Worm (Caenorhabditis elegans) whole organism, late embryonic: ENCODE measurements around the gene Y75B12B.10.

Source experiments
- C08G9.2 ChIP-seq: sonication (generic microtip); optimal IDR thresholded peaks from 2 replicates; lab custom pipeline; 2016; ENCODE audit warnings: mild to moderate bottlenecking, missing genetic modification characterization, moderate library complexity, missing compliant biosample characterization
- F13H6.1 ChIP-seq: sonication (generic microtip); optimal IDR thresholded peaks from 2 replicates; lab custom pipeline; 2016; ENCODE audit warnings: missing genetic modification characterization, missing compliant biosample characterization
- K02D7.2 ChIP-seq: sonication (generic microtip); optimal IDR thresholded peaks from 2 replicates; lab custom pipeline; 2017; ENCODE audit warnings: mild to moderate bottlenecking, missing genetic modification characterization, missing compliant biosample characterization
- K09A11.1 ChIP-seq: sonication (generic microtip); optimal IDR thresholded peaks from 2 replicates; lab custom pipeline; 2017; ENCODE audit warnings: antibody characterized with exemption, mild to moderate bottlenecking, missing genetic modification characterization, missing compliant biosample characterization; ENCODE audit not compliant: insufficient read depth
- ahr-1 ChIP-seq: sonication (generic microtip); optimal IDR thresholded peaks from 2 replicates; lab custom pipeline; 2016; ENCODE audit warnings: missing genetic modification characterization, missing compliant biosample characterization
- ama-1 ChIP-seq: fragments of 150-350 bp; optimal IDR thresholded peaks from 2 replicates; lab custom pipeline; 2014
- ceh-18 ChIP-seq: sonication (generic microtip); optimal IDR thresholded peaks from 2 replicates; lab custom pipeline; 2016; ENCODE audit warnings: missing genetic modification characterization, missing compliant biosample characterization
- ceh-19 ChIP-seq: fragments of 200-800 bp; sonication (Bioruptor generic); optimal IDR thresholded peaks from 2 replicates; lab custom pipeline; 2018; ENCODE audit warnings: mild to moderate bottlenecking, missing genetic modification characterization, missing compliant biosample characterization
- ceh-22 ChIP-seq: sonication (generic microtip); optimal IDR thresholded peaks from 2 replicates; lab custom pipeline; 2017; ENCODE audit warnings: missing biosample characterization, missing genetic modification characterization
- ceh-30 ChIP-seq: fragments of 150-350 bp; optimal IDR thresholded peaks from 2 replicates; lab custom pipeline; 2014; ENCODE audit warnings: missing biosample characterization, missing genetic modification characterization
- ceh-45 ChIP-seq: fragments of 200-800 bp; sonication (Bioruptor generic); IDR thresholded peaks from 2 replicates; pipeline ENCODE4 v1.3.6; 2022; ENCODE audit warnings: missing genetic modification reagents, missing genetic modification characterization, missing compliant biosample characterization
- ceh-48 ChIP-seq: sonication (generic microtip); optimal IDR thresholded peaks from 2 replicates; lab custom pipeline; 2016; ENCODE audit warnings: missing genetic modification characterization, inconsistent platforms, missing compliant biosample characterization
- che-1 ChIP-seq: sonication (generic microtip); optimal IDR thresholded peaks from 2 replicates; lab custom pipeline; 2016; ENCODE audit warnings: mild to moderate bottlenecking, missing genetic modification characterization, missing compliant biosample characterization
- elt-2 ChIP-seq: sonication (generic microtip); optimal IDR thresholded peaks from 2 replicates; lab custom pipeline; 2016; ENCODE audit warnings: missing genetic modification reagents, missing genetic modification characterization, missing compliant biosample characterization
- elt-4 ChIP-seq: sonication (generic microtip); optimal IDR thresholded peaks from 2 replicates; lab custom pipeline; 2016; ENCODE audit warnings: missing genetic modification characterization, missing compliant biosample characterization
- fax-1 ChIP-seq: sonication (generic microtip); optimal IDR thresholded peaks from 2 replicates; lab custom pipeline; 2016; ENCODE audit warnings: missing genotype, missing genetic modification characterization, missing compliant biosample characterization
- fkh-10 ChIP-seq: fragments of 150-350 bp; optimal IDR thresholded peaks from 2 replicates; lab custom pipeline; 2014; ENCODE audit warnings: missing biosample characterization, missing genetic modification reagents, missing genetic modification characterization
- gmeb-2 ChIP-seq: sonication (generic microtip); optimal IDR thresholded peaks from 2 replicates; lab custom pipeline; 2016; ENCODE audit warnings: missing genetic modification characterization, inconsistent platforms, missing compliant biosample characterization
- hlh-13 ChIP-seq: fragments of 200-800 bp; sonication (Bioruptor generic); optimal IDR thresholded peaks from 2 replicates; lab custom pipeline; 2018; ENCODE audit warnings: mild to moderate bottlenecking, missing genetic modification characterization, missing compliant biosample characterization
- hlh-15 ChIP-seq: sonication (generic microtip); optimal IDR thresholded peaks from 2 replicates; lab custom pipeline; 2016; ENCODE audit warnings: missing genetic modification characterization, missing compliant biosample characterization
- hlh-6 ChIP-seq: sonication (generic microtip); optimal IDR thresholded peaks from 2 replicates; lab custom pipeline; 2016; ENCODE audit warnings: missing genotype, missing genetic modification characterization, missing compliant biosample characterization
- hlh-8 ChIP-seq: sonication (generic microtip); optimal IDR thresholded peaks from 2 replicates; lab custom pipeline; 2016; ENCODE audit warnings: missing genotype, missing genetic modification characterization, missing compliant biosample characterization
- lin-11 ChIP-seq: fragments of 200-800 bp; sonication (Bioruptor generic); optimal IDR thresholded peaks from 2 replicates; lab custom pipeline; 2018; ENCODE audit warnings: mild to moderate bottlenecking, missing genetic modification characterization, missing compliant biosample characterization
- madf-2 ChIP-seq: sonication (generic microtip); optimal IDR thresholded peaks from 2 replicates; lab custom pipeline; 2017; ENCODE audit warnings: missing genetic modification characterization, missing compliant biosample characterization
- nfya-1 ChIP-seq: sonication (generic microtip); optimal IDR thresholded peaks from 2 replicates; lab custom pipeline; 2017; ENCODE audit warnings: missing genetic modification characterization, mild to moderate bottlenecking, missing compliant biosample characterization, antibody characterized with exemption, moderate library complexity
- npax-4 ChIP-seq: sonication (generic microtip); optimal IDR thresholded peaks from 2 replicates; lab custom pipeline; 2016; ENCODE audit warnings: missing genetic modification characterization, missing compliant biosample characterization
- pha-2 ChIP-seq: sonication (generic microtip); optimal IDR thresholded peaks from 2 replicates; lab custom pipeline; 2017; ENCODE audit warnings: mild to moderate bottlenecking, missing genetic modification characterization, missing compliant biosample characterization
- pha-4 ChIP-seq: fragments of 150-350 bp; optimal IDR thresholded peaks from 2 replicates; lab custom pipeline; 2018; ENCODE audit warnings: missing biosample characterization, missing genetic modification reagents, missing genetic modification characterization
- ref-2 ChIP-seq: sonication (generic microtip); optimal IDR thresholded peaks from 2 replicates; lab custom pipeline; 2016; ENCODE audit warnings: missing genetic modification characterization, missing compliant biosample characterization
- rnt-1 ChIP-seq: sonication (generic microtip); optimal IDR thresholded peaks from 2 replicates; lab custom pipeline; 2016; ENCODE audit warnings: missing genetic modification characterization, missing compliant biosample characterization
- sox-2 ChIP-seq: fragments of 200-800 bp; sonication (Bioruptor generic); IDR thresholded peaks from 2 replicates; pipeline ENCODE4 v1.3.6; 2022; ENCODE audit warnings: missing genetic modification reagents, missing genetic modification characterization, missing compliant biosample characterization
- sox-4 ChIP-seq: sonication (generic microtip); optimal IDR thresholded peaks from 2 replicates; lab custom pipeline; 2017; ENCODE audit warnings: mild to moderate bottlenecking, missing genetic modification characterization, inconsistent platforms, missing compliant biosample characterization
- zip-5 ChIP-seq: sonication (generic microtip); optimal IDR thresholded peaks from 2 replicates; lab custom pipeline; 2016; ENCODE audit warnings: missing genetic modification characterization, missing compliant biosample characterization

Gene Y75B12B.10

ce11 chrV:15223668-15224067, 23.8 kb downstream of the Y75B12B.10 start, which contains the start of gene srw-24:
TSS of gene srw-24 (plus strand) at chrV:15223968.
- TF ChIP-seq hlh-13 (no peak), elt-2 (tag; lab: Kevin White, UChicago) (no peak), elt-4 (tag; lab: Kevin White, UChicago) (no peak), ceh-48 (tag; lab: Kevin White, UChicago) (no peak), lin-11 (no peak), ceh-45 (no peak), zip-5 (tag; lab: Kevin White, UChicago) (no peak), sox-4 (tag; lab: Kevin White, UChicago) (no peak), madf-2 (tag; lab: Kevin White, UChicago) (no peak), K09A11.1 (tag; lab: Kevin White, UChicago) (no peak), ahr-1 (tag; lab: Kevin White, UChicago) (no peak), K02D7.2 (tag; lab: Kevin White, UChicago) (no peak), ceh-30 (tag; lab: Kevin White, UChicago) (no peak), ceh-22 (tag; lab: Kevin White, UChicago) (no peak), fax-1 (no peak), che-1 (tag; lab: Kevin White, UChicago) (no peak), ceh-18 (tag; lab: Kevin White, UChicago) (no peak), npax-4 (tag; lab: Kevin White, UChicago) (no peak), rnt-1 (tag; lab: Kevin White, UChicago) (no peak)

DNA sequence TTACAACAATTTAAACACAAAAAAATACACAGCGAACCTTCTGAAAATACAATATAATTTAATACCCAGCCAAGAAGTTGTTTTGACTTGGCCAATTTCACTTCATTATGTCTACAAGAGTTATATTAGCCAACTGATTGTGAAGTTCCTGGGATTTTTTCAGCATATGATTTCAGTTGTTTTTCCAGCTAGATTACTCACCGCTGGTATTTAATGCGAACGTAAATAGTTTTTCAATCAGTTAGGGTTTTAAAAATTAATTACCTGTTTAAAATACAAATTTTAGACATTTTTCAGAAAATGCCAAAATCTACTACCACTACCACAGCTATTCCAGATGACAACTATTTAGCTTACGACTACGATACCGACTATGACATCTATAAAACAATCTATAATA, 25.8 kb downstream of the Y75B12B.10 start, which contains the start of gene srw-14:
TSS of gene srw-14 (plus strand) at position 301 of the 400 bp plus-strand sequence.
- TF ChIP-seq hlh-15 (tag; lab: Kevin White, UChicago) (no peak), gmeb-2 (no peak), nfya-1 (tag; lab: Kevin White, UChicago) (no peak)
- TF ChIP-seq, all 69 proteins: peak for 0

ce11 chrV:15226206-15226605, 26.3 kb downstream of the Y75B12B.10 start:
- TF ChIP-seq elt-2 (tag; lab: Kevin White, UChicago) (peak; percentile 95), sox-2 (GFP tag; lab: Robert Waterston, UW) (no peak)

ce11 chrV:15230243-15230642, 30.4 kb downstream of the Y75B12B.10 start, which contains the start of gene srw-15:
TSS of gene srw-15 (plus strand) at chrV:15230543.
- no peak for TF ChIP-seq sox-4 (tag; lab: Kevin White, UChicago)
- no peak for TF ChIP-seq hlh-6 (tag; lab: Kevin White, UChicago)
- TF ChIP-seq ama-1 (lab: Kevin White, UChicago): no peak
- no peak for TF ChIP-seq ceh-18 (tag; lab: Kevin White, UChicago)
- no peak for TF ChIP-seq pha-4 (tag; lab: Kevin White, UChicago)
- TF ChIP-seq ceh-30 (tag; lab: Kevin White, UChicago): no peak
- TF ChIP-seq zip-5 (tag; lab: Kevin White, UChicago): no peak
- no peak for TF ChIP-seq F13H6.1 (tag; lab: Kevin White, UChicago)

ce11 chrV:15232200-15232599, 32.3 kb downstream of the Y75B12B.10 start, which contains the start of gene srw-13:
TSS of gene srw-13 (plus strand) at chrV:15232500.
- no peak for TF ChIP-seq fkh-10

- TF ChIP-seq ref-2: no peak
- TF ChIP-seq che-1 (tag; lab: Kevin White, UChicago): no peak
- TF ChIP-seq, all 69 proteins: peak for 0
These were observed 35.8 kb downstream of the Y75B12B.10 start, which contains the start of gene nhr-164 for ce11 chrV:15235661-15236060. TSS of gene nhr-164 (minus strand) at chrV:15235761.

- no peak for TF ChIP-seq ahr-1 (tag; lab: Kevin White, UChicago)
- TF ChIP-seq C08G9.2 (tag; lab: Kevin White, UChicago): no peak
- no peak for TF ChIP-seq ceh-19 (GFP tag; lab: Kevin White, UChicago)
- no peak for TF ChIP-seq hlh-8 (tag; lab: Kevin White, UChicago)
- TF ChIP-seq pha-2 (tag; lab: Kevin White, UChicago): no peak
These were observed 38.7 kb downstream of the Y75B12B.10 start, which contains the start of gene srw-12 for ce11 chrV:15238552-15238951. TSS of gene srw-12 (minus strand) at chrV:15238652.
